Worm (Caenorhabditis elegans) whole organism, midembryonic: Measurements from ENCODE around the gene B0563.18.
"Not testable (repeated sequence)": the region's sequence is repeated elsewhere in the genome, so short reads cannot be mapped to it uniquely, and the experiment has no call there.

Experiments used
- T22C8.4 ChIP-seq: fragments of 200-800 bp; sonication (Bioruptor generic); IDR thresholded peaks from 2 replicates; pipeline ENCODE4 v1.3.6; 2022; ENCODE audit warnings: missing genetic modification characterization, missing compliant biosample characterization
- cog-1 ChIP-seq: sonication (generic microtip); optimal IDR thresholded peaks from 2 replicates; lab custom pipeline; 2016; ENCODE audit warnings: missing genetic modification characterization, missing compliant biosample characterization
- flt-1 ChIP-seq: fragments of 200-800 bp; sonication (Bioruptor generic); IDR thresholded peaks from 2 replicates; pipeline ENCODE4 v1.3.6; 2022; ENCODE audit warnings: missing genetic modification characterization, missing compliant biosample characterization
- klf-2 ChIP-seq: fragments of 200-800 bp; sonication (Bioruptor generic); conservative IDR thresholded peaks from 2 replicates; pipeline ENCODE4 v1.3.6; 2022; ENCODE audit warnings: missing genetic modification reagents, missing genetic modification characterization, missing compliant biosample characterization
- med-1 ChIP-seq: sonication (generic microtip); optimal IDR thresholded peaks from 2 replicates; lab custom pipeline; 2017; ENCODE audit warnings: missing genetic modification characterization, mild to moderate bottlenecking, missing compliant biosample characterization, antibody characterized with exemption, missing genetic modification reagents; ENCODE audit not compliant: insufficient read depth
- ref-1 ChIP-seq: fragments of 200-800 bp; sonication (Bioruptor generic); conservative IDR thresholded peaks from 2 replicates; pipeline ENCODE4 v1.3.6; 2022; ENCODE audit warnings: missing genetic modification reagents, missing genetic modification characterization, missing compliant biosample characterization
- tab-1 ChIP-seq: fragments of 200-800 bp; sonication (Bioruptor generic); IDR thresholded peaks from 2 replicates; pipeline ENCODE4 v1.3.6; 2022; ENCODE audit warnings: missing genetic modification characterization, missing compliant biosample characterization
- ztf-23 ChIP-seq: fragments of 200-800 bp; sonication (Bioruptor generic); IDR thresholded peaks from 2 replicates; pipeline ENCODE4 v1.3.6; 2022; ENCODE audit warnings: missing genetic modification reagents, missing genetic modification characterization, missing compliant biosample characterization
- ztf-29 ChIP-seq: fragments of 200-800 bp; sonication (Bioruptor generic); IDR thresholded peaks from 2 replicates; pipeline ENCODE4 v1.3.6; 2022; ENCODE audit warnings: missing genetic modification reagents, missing genetic modification characterization, missing compliant biosample characterization

The B0563.18 gene

ce11 chrX:9191795-9192494 is 19.6 kb downstream of the B0563.18 start, which contains the start of gene Y81B9A.1:
Y81B9A.1 (plus strand) TSS chrX:9192444.
- TF ChIP-seq ztf-29 (GFP tag; lab: Robert Waterston, UW) (no peak), klf-2 (GFP tag; lab: Robert Waterston, UW) (no peak), T22C8.4 (GFP tag; lab: Robert Waterston, UW) (no peak), flt-1 (GFP tag; lab: Robert Waterston, UW) (0 out of 2 replicates have a peak, but pooled peaks have one; percentile 6), ztf-23 (no peak), med-1 (GFP tag; lab: Kevin White, UChicago) (no peak), cog-1 (tag; lab: Kevin White, UChicago) (no peak)

ce11 chrX:9194081-9194480 is 21.7 kb downstream of the B0563.18 start:
- TF ChIP-seq ztf-29 (GFP tag; lab: Robert Waterston, UW), result no peak
- TF ChIP-seq T22C8.4 (GFP tag; lab: Robert Waterston, UW), result no peak
- no peak for TF ChIP-seq flt-1 (GFP tag; lab: Robert Waterston, UW)
- TF ChIP-seq tab-1, result no peak
- no peak for TF ChIP-seq ztf-23

ce11 chrX:9195375-9196098 is 23.2 kb downstream of the B0563.18 start:
- TF ChIP-seq klf-2 (GFP tag; lab: Robert Waterston, UW) (no peak), med-1 (GFP tag; lab: Kevin White, UChicago) (no peak), flt-1 (GFP tag; lab: Robert Waterston, UW) (no peak)

- not testable (repeated sequence) for TF ChIP-seq ztf-29 (GFP tag; lab: Robert Waterston, UW); ztf-23; flt-1 (GFP tag; lab: Robert Waterston, UW)
Measured at ce11 chrX:9203468-9203867, 31.1 kb downstream of the B0563.18 start, which contains the start of gene crb-3. crb-3 (plus strand) TSS chrX:9203768.

ce11 chrX:9204986-9205385 is 32.6 kb downstream of the B0563.18 start:
- TF ChIP-seq T22C8.4 (GFP tag; lab: Robert Waterston, UW) (no peak), ztf-23 (no peak), klf-2 (GFP tag; lab: Robert Waterston, UW) (no peak), tab-1 (no peak), ref-1 (GFP tag; lab: Robert Waterston, UW) (no peak), med-1 (GFP tag; lab: Kevin White, UChicago) (no peak), flt-1 (GFP tag; lab: Robert Waterston, UW) (no peak), ztf-29 (GFP tag; lab: Robert Waterston, UW) (no peak), cog-1 (tag; lab: Kevin White, UChicago) (no peak)

ce11 chrX:9206731-9207130 is 34.4 kb downstream of the B0563.18 start:
- no peak for TF ChIP-seq ztf-23
- TF ChIP-seq T22C8.4 (GFP tag; lab: Robert Waterston, UW), result no peak
- TF ChIP-seq flt-1 (GFP tag; lab: Robert Waterston, UW), result no peak
- TF ChIP-seq cog-1 (tag; lab: Kevin White, UChicago), result no peak
- no peak for TF ChIP-seq ztf-29 (GFP tag; lab: Robert Waterston, UW)
- no peak for TF ChIP-seq med-1 (GFP tag; lab: Kevin White, UChicago)
- TF ChIP-seq tab-1, result no peak
- TF ChIP-seq klf-2 (GFP tag; lab: Robert Waterston, UW), result no peak
- no peak for TF ChIP-seq ref-1 (GFP tag; lab: Robert Waterston, UW)

- no peak for TF ChIP-seq cog-1 (tag; lab: Kevin White, UChicago)
- no peak for TF ChIP-seq T22C8.4 (GFP tag; lab: Robert Waterston, UW)
- no peak for TF ChIP-seq ztf-29 (GFP tag; lab: Robert Waterston, UW)
- TF ChIP-seq ztf-23, result no peak
- no peak for TF ChIP-seq klf-2 (GFP tag; lab: Robert Waterston, UW)
- no peak for TF ChIP-seq ref-1 (GFP tag; lab: Robert Waterston, UW)
- TF ChIP-seq med-1 (GFP tag; lab: Kevin White, UChicago), result no peak
- no peak for TF ChIP-seq tab-1
- TF ChIP-seq flt-1 (GFP tag; lab: Robert Waterston, UW), result no peak
Measured at ce11 chrX:9208492-9208891, 36.1 kb downstream of the B0563.18 start.

ce11 chrX:9208933-9209332 is 36.6 kb downstream of the B0563.18 start:
- TF ChIP-seq cog-1 (tag; lab: Kevin White, UChicago), result no peak

- TF ChIP-seq klf-2 (GFP tag; lab: Robert Waterston, UW), result no peak
- TF ChIP-seq ref-1 (GFP tag; lab: Robert Waterston, UW), result no peak
- no peak for TF ChIP-seq ztf-23
- no peak for TF ChIP-seq T22C8.4 (GFP tag; lab: Robert Waterston, UW)
- TF ChIP-seq tab-1, result no peak
- TF ChIP-seq ztf-29 (GFP tag; lab: Robert Waterston, UW), result no peak
- no peak for TF ChIP-seq cog-1 (tag; lab: Kevin White, UChicago)
- TF ChIP-seq flt-1 (GFP tag; lab: Robert Waterston, UW), result no peak
- no peak for TF ChIP-seq med-1 (GFP tag; lab: Kevin White, UChicago)
Measured at ce11 chrX:9210086-9210485, 37.7 kb downstream of the B0563.18 start.

ce11 chrX:9212675-9213074 is 40.3 kb downstream of the B0563.18 start:
- no peak for TF ChIP-seq T22C8.4 (GFP tag; lab: Robert Waterston, UW)
- TF ChIP-seq ztf-29 (GFP tag; lab: Robert Waterston, UW), result no peak
- no peak for TF ChIP-seq med-1 (GFP tag; lab: Kevin White, UChicago)
- no peak for TF ChIP-seq ref-1 (GFP tag; lab: Robert Waterston, UW)
- no peak for TF ChIP-seq cog-1 (tag; lab: Kevin White, UChicago)
- no peak for TF ChIP-seq tab-1
- TF ChIP-seq ztf-23, result no peak
- TF ChIP-seq flt-1 (GFP tag; lab: Robert Waterston, UW), result no peak
- TF ChIP-seq klf-2 (GFP tag; lab: Robert Waterston, UW), result no peak
